Worm (Caenorhabditis elegans) whole organism, midembryonic: Measurements from ENCODE around the gene cpt-5.

ENCODE experiments used
- flt-1 ChIP-seq: fragments of 200-800 bp; sonication (Bioruptor generic); IDR thresholded peaks from 2 replicates; pipeline ENCODE4 v1.3.6; 2022; ENCODE audit warnings: missing genetic modification characterization, missing compliant biosample characterization
- klf-2 ChIP-seq: fragments of 200-800 bp; sonication (Bioruptor generic); conservative IDR thresholded peaks from 2 replicates; pipeline ENCODE4 v1.3.6; 2022; ENCODE audit warnings: missing genetic modification reagents, missing genetic modification characterization, missing compliant biosample characterization
- ref-1 ChIP-seq: fragments of 200-800 bp; sonication (Bioruptor generic); conservative IDR thresholded peaks from 2 replicates; pipeline ENCODE4 v1.3.6; 2022; ENCODE audit warnings: missing genetic modification reagents, missing genetic modification characterization, missing compliant biosample characterization
- tab-1 ChIP-seq: fragments of 200-800 bp; sonication (Bioruptor generic); IDR thresholded peaks from 2 replicates; pipeline ENCODE4 v1.3.6; 2022; ENCODE audit warnings: missing genetic modification characterization, missing compliant biosample characterization
- ztf-23 ChIP-seq: fragments of 200-800 bp; sonication (Bioruptor generic); IDR thresholded peaks from 2 replicates; pipeline ENCODE4 v1.3.6; 2022; ENCODE audit warnings: missing genetic modification reagents, missing genetic modification characterization, missing compliant biosample characterization

- TF ChIP-seq ref-1 (GFP tag; lab: Robert Waterston, UW) (no peak), klf-2 (GFP tag; lab: Robert Waterston, UW) (no peak), flt-1 (GFP tag; lab: Robert Waterston, UW) (no peak), ztf-23 (GFP tag; lab: Robert Waterston, UW) (no peak), tab-1 (no peak)
Measured at ce11 chrV:13833951-13834350, 39.0 kb upstream of the cpt-5 start, which contains the start of gene srx-129.
